Worm (Caenorhabditis elegans): Measurements from ENCODE around the gene R13H4.7.
"Not testable (repeated sequence)": the region's sequence is repeated elsewhere in the genome, so short reads cannot be mapped to it uniquely, and the experiment has no call there.

The R13H4.7 gene

ce11 chrV:11823978-11824377, 44.1 kb downstream of the R13H4.7 start (continued):
- TF ChIP-seq blmp-1 (tag; optimal IDR thresholded peaks at IDR 0.05) (peak; percentile 73), aly-2 (tag; optimal IDR thresholded peaks at IDR 0.05) (peak; percentile 49), nhr-237 (tag; optimal IDR thresholded peaks at IDR 0.05) (no peak), unc-98 (GFP tag; IDR thresholded peaks at IDR 0.05) (no peak), lin-14 (GFP tag; optimal IDR thresholded peaks at IDR 0.05) (peak; percentile 91), rnt-1 (tag; optimal IDR thresholded peaks at IDR 0.05) (peak; percentile 90), skn-1 (tag; optimal IDR thresholded peaks at IDR 0.05) (peak; percentile 22), ztf-4 (tag; optimal IDR thresholded peaks at IDR 0.05) (peak; percentile 93), pax-3 (tag; optimal IDR thresholded peaks at IDR 0.05) (peak; percentile 37), Y116A8C.19 (tag; optimal IDR thresholded peaks at IDR 0.05; ENCODE audit: borderline replicate concordance) (no peak), fos-1 (tag; optimal IDR thresholded peaks at IDR 0.05) (peak; percentile 53), sup-37 (GFP tag; optimal IDR thresholded peaks at IDR 0.05) (peak; percentile 84), elt-2 (tag; optimal IDR thresholded peaks at IDR 0.05) (peak; percentile 90), sptf-1 (tag; optimal IDR thresholded peaks at IDR 0.05) (no peak), irx-1 (tag; optimal IDR thresholded peaks at IDR 0.05) (peak; percentile 55), swsn-7 (tag; optimal IDR thresholded peaks at IDR 0.05) (peak; percentile 85), ets-5 (GFP tag; IDR thresholded peaks at IDR 0.05) (no peak), C16A3.4 (tag; optimal IDR thresholded peaks at IDR 0.05) (peak; percentile 75), ceh-82 (tag; optimal IDR thresholded peaks at IDR 0.05) (peak in 2 of 3 experiments; percentile 40 to 44), vab-15 (tag; optimal IDR thresholded peaks at IDR 0.05) (no peak), lin-39 (tag; optimal IDR thresholded peaks at IDR 0.05) (peak; percentile 79), nhr-90 (tag; optimal IDR thresholded peaks at IDR 0.05; ENCODE audit: poor library complexity) (peak; percentile 90), dpl-1 (GFP tag; optimal IDR thresholded peaks at IDR 0.05) (peak; percentile 28 to 58 (median 38)), efl-1 (optimal IDR thresholded peaks at IDR 0.05) (peak; percentile 34 to 58), efl-1 (GFP tag; optimal IDR thresholded peaks at IDR 0.05 in 1 of 2) (peak; percentile 28 to 94), nhr-20 (tag; optimal IDR thresholded peaks at IDR 0.05) (peak; percentile 97), alr-1 (tag; optimal IDR thresholded peaks at IDR 0.05; ENCODE audit: borderline replicate concordance) (no peak), ceh-63 (GFP tag; optimal IDR thresholded peaks at IDR 0.05) (no peak), nhr-11 (tag; optimal IDR thresholded peaks at IDR 0.05) (peak; percentile 66), aha-1 (tag; optimal IDR thresholded peaks at IDR 0.05) (peak; percentile 64)

ce11 chrV:11823125-11823833, 44.8 kb downstream of the R13H4.7 start:
- peak in 2 of 6 experiments; percentile 27 to 66 for TF ChIP-seq elt-3 (tag; optimal IDR thresholded peaks at IDR 0.05)
- not testable (repeated sequence) for TF ChIP-seq efl-1 (optimal IDR thresholded peaks at IDR 0.05)
- peak in 1 of 2 experiments; percentile 58 for TF ChIP-seq efl-1 (GFP tag; optimal IDR thresholded peaks at IDR 0.05 in 1 of 2)
- peak in 1 of 2 experiments; percentile 17 for TF ChIP-seq lin-35 (GFP tag; optimal IDR thresholded peaks at IDR 0.05)
- peak; percentile 45 for TF ChIP-seq blmp-1 (tag; optimal IDR thresholded peaks at IDR 0.05)

- TF ChIP-seq pag-3 (tag; optimal IDR thresholded peaks at IDR 0.05; ENCODE audit: borderline replicate concordance, insufficient read depth), result no peak
- peak; percentile 6 for TF ChIP-seq blmp-1 (tag; optimal IDR thresholded peaks at IDR 0.05)
- no peak for TF ChIP-seq egl-13 (tag; optimal IDR thresholded peaks at IDR 0.05)
- peak; percentile 79 for TF ChIP-seq aha-1 (tag; optimal IDR thresholded peaks at IDR 0.05)
- TF ChIP-seq nhr-20 (tag; optimal IDR thresholded peaks at IDR 0.05), result peak; percentile 73
- peak in 5 of 6 experiments; percentile 42 to 82 (median 75) for TF ChIP-seq elt-3 (tag; optimal IDR thresholded peaks at IDR 0.05)
- peak; percentile 34 for TF ChIP-seq swsn-7 (tag; optimal IDR thresholded peaks at IDR 0.05)
- TF ChIP-seq elt-2 (tag; optimal IDR thresholded peaks at IDR 0.05), result peak; percentile 37
- TF ChIP-seq mep-1 (tag; optimal IDR thresholded peaks at IDR 0.05), result peak; percentile 74
- TF ChIP-seq sup-37 (GFP tag; optimal IDR thresholded peaks at IDR 0.05), result peak; percentile 1
- peak; percentile 64 for TF ChIP-seq lin-14 (GFP tag; optimal IDR thresholded peaks at IDR 0.05)
- TF ChIP-seq ztf-4 (tag; optimal IDR thresholded peaks at IDR 0.05), result peak; percentile 13
- peak; percentile 14 to 39 (median 24) for TF ChIP-seq dpl-1 (GFP tag; optimal IDR thresholded peaks at IDR 0.05)
- peak in 1 of 2 experiments; percentile 72 for TF ChIP-seq lin-35 (GFP tag; optimal IDR thresholded peaks at IDR 0.05)
- no peak for TF ChIP-seq nhr-11 (tag; optimal IDR thresholded peaks at IDR 0.05)
- no peak for TF ChIP-seq egl-27 (tag; optimal IDR thresholded peaks at IDR 0.05)
- no peak for TF ChIP-seq sox-4 (tag; optimal IDR thresholded peaks at IDR 0.05)
- peak; percentile 69 for TF ChIP-seq nhr-90 (tag; optimal IDR thresholded peaks at IDR 0.05; ENCODE audit: poor library complexity)
- TF ChIP-seq fkh-10 (GFP tag; optimal IDR thresholded peaks at IDR 0.05), result no peak
- peak; percentile 88 for TF ChIP-seq nhr-19 (GFP tag; conservative IDR thresholded peaks at IDR 0.05)
- no peak for TF ChIP-seq alr-1 (tag; optimal IDR thresholded peaks at IDR 0.05; ENCODE audit: borderline replicate concordance)
- TF ChIP-seq fkh-4 (tag; optimal IDR thresholded peaks at IDR 0.05; ENCODE audit: borderline replicate concordance), result no peak
- TF ChIP-seq zip-4 (GFP tag; optimal IDR thresholded peaks at IDR 0.05), result peak; percentile 13
- peak; percentile 25 for TF ChIP-seq tbx-2 (tag; optimal IDR thresholded peaks at IDR 0.05)
- peak; percentile 55 for TF ChIP-seq unc-130 (tag; optimal IDR thresholded peaks at IDR 0.05)
- peak; percentile 69 for TF ChIP-seq ama-1 (optimal IDR thresholded peaks at IDR 0.05)
- TF ChIP-seq nhr-85 (tag), result peak; percentile 62
These were observed 45.5 kb downstream of the R13H4.7 start, which contains the start of gene pyc-1 for ce11 chrV:11822461-11822939. pyc-1 (minus strand) TSS chrV:11822529.

Data from whole organism, L1 larva.